Fruit fly (Drosophila melanogaster) whole organism: ENCODE data around the gene CG31821.

Experiments used
- Dll ChIP-seq: fragments of >200 bp; optimal IDR thresholded peaks from 2 replicates; lab custom pipeline; 2017
- EcR ChIP-seq, 2 experiments: fragments of >200 bp; optimal IDR thresholded peaks; 2 replicates each; lab custom pipeline; 2017; ENCODE audit warnings: missing biosample characterization in 2 of 2, missing genetic modification characterization in 2 of 2, missing genetic modification reagents in 2 of 2
- pan ChIP-seq: fragments of >200 bp; optimal IDR thresholded peaks from 2 replicates; lab custom pipeline; 2017
- psq ChIP-seq: fragments of >200 bp; optimal IDR thresholded peaks from 2 replicates; lab custom pipeline; 2017
- usp ChIP-seq: fragments of >200 bp; optimal IDR thresholded peaks from 2 replicates; lab custom pipeline; 2017; ENCODE audit warnings: missing biosample characterization, missing genetic modification characterization, mixed read lengths

DNA sequence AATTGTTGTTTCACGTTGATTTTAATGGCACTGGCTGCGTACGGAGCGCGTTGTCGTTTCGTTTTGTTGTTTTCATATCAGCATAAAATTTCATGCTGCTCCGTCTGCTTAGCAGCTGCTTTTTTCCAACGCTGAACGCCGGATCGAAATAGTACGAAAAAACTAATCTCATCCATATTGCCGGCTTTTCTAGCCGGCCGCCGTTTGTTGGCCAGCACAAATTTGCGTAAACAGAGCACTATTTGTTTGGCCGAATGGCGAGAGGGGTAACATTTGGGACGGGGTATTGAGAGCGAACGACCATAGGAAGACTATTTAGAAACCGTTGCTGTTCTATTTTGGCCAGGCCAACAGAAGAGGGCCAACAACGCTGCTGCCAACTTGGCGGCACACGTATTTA is 7.6 kb upstream of the CG31821 start:
- no peak for TF ChIP-seq psq (lab: Kevin White, UChicago)
- no peak for TF ChIP-seq EcR (GFP tag; optimal IDR thresholded peaks at IDR 0.05; lab: Kevin White, UChicago)
- no peak for TF ChIP-seq pan
- TF ChIP-seq Dll = no peak
- no peak for TF ChIP-seq usp
